Worm (Caenorhabditis elegans) whole organism, mixed stage, embryonic: ENCODE measurements around the gene acs-3.

Source experiments
- ces-1 ChIP-seq: fragments of 150-350 bp; optimal IDR thresholded peaks from 2 replicates; lab custom pipeline; 2014; ENCODE audit warnings: missing biosample characterization, missing genetic modification reagents, missing genetic modification characterization
- elt-3 ChIP-seq: fragments of 150-350 bp; optimal IDR thresholded peaks from 2 replicates; lab custom pipeline; 2014; ENCODE audit warnings: missing biosample characterization, missing genetic modification characterization
- snpc-4 ChIP-seq: fragments of 150-350 bp; optimal IDR thresholded peaks from 2 replicates; lab custom pipeline; 2014; ENCODE audit warnings: missing biosample characterization, missing genetic modification characterization
- unc-62 ChIP-seq: fragments of 150-350 bp; optimal IDR thresholded peaks from 2 replicates; lab custom pipeline; 2014; ENCODE audit warnings: missing biosample characterization, missing genetic modification reagents, missing genetic modification characterization

DNA sequence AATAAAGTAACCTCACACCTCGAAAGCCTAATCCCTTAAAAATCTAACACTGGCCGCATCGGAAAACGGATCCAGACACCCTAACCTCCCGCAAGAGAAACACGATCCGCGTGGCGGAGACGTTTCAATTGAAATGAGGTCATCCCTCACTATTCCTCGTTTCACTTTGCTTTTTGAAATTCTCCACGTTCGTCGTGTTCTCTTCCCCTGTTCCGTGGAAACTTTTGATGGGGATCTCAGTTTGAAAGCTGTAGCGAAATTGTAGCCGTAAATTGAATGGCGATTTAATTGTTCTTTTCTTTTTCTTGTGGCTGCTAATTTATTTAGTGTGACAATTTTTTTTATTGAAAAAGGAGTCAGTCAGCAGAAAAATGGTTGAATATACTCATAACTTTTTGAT, 519 bp upstream of the acs-3 start:
- TF ChIP-seq ces-1 (GFP tag; lab: Kevin White, UChicago), result no peak
- TF ChIP-seq unc-62 (GFP tag; lab: Kevin White, UChicago), result no peak
- no peak for TF ChIP-seq snpc-4
- no peak for TF ChIP-seq elt-3 (tag; lab: Kevin White, UChicago)
